Fruit fly (Drosophila melanogaster): ENCODE data around the gene CG31013.

- no peak for TF ChIP-seq hbn (GFP tag; IDR thresholded peaks at IDR 0.05; ENCODE audit: partially characterized antibody)
- no peak for TF ChIP-seq danr (GFP tag; IDR thresholded peaks at IDR 0.05)
- TF ChIP-seq CG7271 (tag; optimal IDR thresholded peaks at IDR 0.05), result no peak
Observed at dm6 chr3R:30621806-30622205, 23.9 kb downstream of the CG31013 start, which contains the start of gene CG44954.

All from whole organism, embryonic.